Fruit fly (Drosophila melanogaster) whole organism, embryonic: ENCODE data around the gene CG15922.

Source experiments
- Adf1 ChIP-seq: fragments of 200-800 bp; sonication (Bioruptor generic); IDR thresholded peaks from 2 replicates; pipeline ENCODE4 v1.3.6; 2022; ENCODE audit warnings: missing biosample characterization, missing genetic modification characterization
- BEAF-32 ChIP-seq: fragments of 200-800 bp; sonication (Bioruptor generic); optimal IDR thresholded peaks from 3 replicates; lab custom pipeline; 2017; ENCODE audit warnings: missing biosample characterization, missing genetic modification characterization, mild to moderate bottlenecking, moderate library complexity, missing genetic modification reagents
- Bdp1 ChIP-seq: fragments of 200-800 bp; sonication (Bioruptor generic); optimal IDR thresholded peaks from 3 replicates; lab custom pipeline; 2016; ENCODE audit warnings: missing biosample characterization, missing genetic modification characterization
- Bgb ChIP-seq: fragments of 200-800 bp; sonication (Bioruptor generic); IDR thresholded peaks from 2 replicates; pipeline ENCODE4 v1.3.6; 2022; ENCODE audit warnings: missing biosample characterization, missing genetic modification characterization; ENCODE audit not compliant: partially characterized antibody
- CG10267 ChIP-seq: fragments of 200-800 bp; sonication (Bioruptor generic); optimal IDR thresholded peaks from 2 replicates; lab custom pipeline; 2018; ENCODE audit warnings: missing biosample characterization, mild to moderate bottlenecking, missing genetic modification characterization, moderate library complexity
- CG11247 ChIP-seq: fragments of 200-800 bp; sonication (Bioruptor generic); IDR thresholded peaks from 2 replicates; pipeline ENCODE4 v1.3.6; 2022; ENCODE audit warnings: missing biosample characterization, missing genetic modification characterization
- CG11723 ChIP-seq: fragments of 200-800 bp; sonication (Bioruptor generic); optimal IDR thresholded peaks from 2 replicates; lab custom pipeline; 2017; ENCODE audit warnings: missing biosample characterization, mild to moderate bottlenecking, missing genetic modification characterization
- CG12236 ChIP-seq: fragments of 200-800 bp; sonication (Bioruptor generic); optimal IDR thresholded peaks from 2 replicates; lab custom pipeline; 2016; ENCODE audit warnings: missing biosample characterization, missing genetic modification characterization
- CG12391 ChIP-seq: fragments of 200-800 bp; sonication (Bioruptor generic); optimal IDR thresholded peaks from 3 replicates; lab custom pipeline; 2018; ENCODE audit warnings: missing biosample characterization, mild to moderate bottlenecking, missing genetic modification characterization, moderate library complexity
- CG12942 ChIP-seq: fragments of 200-800 bp; sonication (Bioruptor generic); optimal IDR thresholded peaks from 3 replicates; lab custom pipeline; 2016; ENCODE audit warnings: missing biosample characterization, missing genetic modification characterization
- CG14710 ChIP-seq: fragments of 200-800 bp; sonication (Bioruptor generic); optimal IDR thresholded peaks from 3 replicates; lab custom pipeline; 2019; ENCODE audit warnings: missing biosample characterization, mild to moderate bottlenecking, missing genetic modification characterization, moderate library complexity
- CG17612 ChIP-seq: fragments of 200-800 bp; sonication (Bioruptor generic); IDR thresholded peaks from 2 replicates; pipeline ENCODE4 v1.3.6; 2022; ENCODE audit warnings: missing biosample characterization, missing genetic modification characterization
- CG18476 ChIP-seq: fragments of 200-800 bp; sonication (Bioruptor generic); optimal IDR thresholded peaks from 2 replicates; lab custom pipeline; 2016; ENCODE audit warnings: missing biosample characterization, mild to moderate bottlenecking, missing genetic modification characterization
- CG2116 ChIP-seq: fragments of 200-800 bp; sonication (Bioruptor generic); optimal IDR thresholded peaks from 3 replicates; lab custom pipeline; 2018; ENCODE audit warnings: missing biosample characterization, mild to moderate bottlenecking, missing genetic modification characterization
- CG32772 ChIP-seq: fragments of 200-800 bp; sonication (Bioruptor generic); IDR thresholded peaks from 2 replicates; pipeline ENCODE4 v1.3.6; 2022; ENCODE audit warnings: missing biosample characterization, missing genetic modification characterization
- CG3281 ChIP-seq: fragments of 200-800 bp; sonication (Bioruptor generic); optimal IDR thresholded peaks from 3 replicates; lab custom pipeline; 2017; ENCODE audit warnings: missing biosample characterization, mild to moderate bottlenecking, missing genetic modification characterization
- CG34224 ChIP-seq: fragments of 200-800 bp; sonication (Bioruptor generic); IDR thresholded peaks from 3 replicates; pipeline ENCODE4 v1.3.6; 2022; ENCODE audit warnings: missing biosample characterization, missing genetic modification characterization; ENCODE audit not compliant: partially characterized antibody
- CG43689 ChIP-seq: fragments of 200-800 bp; sonication (Bioruptor generic); IDR thresholded peaks from 2 replicates; pipeline ENCODE4 v1.3.6; 2022; ENCODE audit warnings: missing biosample characterization, missing genetic modification characterization
- CG4404 ChIP-seq: fragments of 200-800 bp; sonication (Bioruptor generic); IDR thresholded peaks from 2 replicates; pipeline ENCODE4 v1.3.6; 2022; ENCODE audit warnings: missing biosample characterization, missing genetic modification characterization
- CG4617 ChIP-seq: fragments of 200-800 bp; sonication (Bioruptor generic); optimal IDR thresholded peaks from 3 replicates; lab custom pipeline; 2016; ENCODE audit warnings: missing biosample characterization, missing genetic modification characterization, borderline replicate concordance
- CG4730 ChIP-seq: fragments of 200-800 bp; sonication (Bioruptor generic); IDR thresholded peaks from 2 replicates; pipeline ENCODE4 v1.3.6; 2022; ENCODE audit warnings: missing biosample characterization, missing genetic modification characterization
- CG9609 ChIP-seq: fragments of 200-800 bp; sonication (Bioruptor generic); optimal IDR thresholded peaks from 3 replicates; lab custom pipeline; 2016; ENCODE audit warnings: missing biosample characterization, missing genetic modification characterization
- CG9876 ChIP-seq: fragments of 200-800 bp; sonication (Bioruptor generic); optimal IDR thresholded peaks from 2 replicates; lab custom pipeline; 2016; ENCODE audit warnings: missing biosample characterization, missing genetic modification characterization
- Chrac-16 ChIP-seq: fragments of 200-800 bp; sonication (Bioruptor generic); optimal IDR thresholded peaks from 3 replicates; lab custom pipeline; 2016; ENCODE audit warnings: missing biosample characterization, missing genetic modification characterization
- Dbx ChIP-seq: fragments of 200-800 bp; sonication (Bioruptor generic); IDR thresholded peaks from 3 replicates; pipeline ENCODE4 v1.3.6; 2022; ENCODE audit warnings: missing biosample characterization, missing genetic modification characterization
- Fer2 ChIP-seq: fragments of 200-800 bp; sonication (Bioruptor generic); optimal IDR thresholded peaks from 2 replicates; lab custom pipeline; 2018; ENCODE audit warnings: missing biosample characterization, mild to moderate bottlenecking, missing genetic modification characterization, moderate library complexity
- Fer3 ChIP-seq: fragments of 200-800 bp; sonication (Bioruptor generic); optimal IDR thresholded peaks from 2 replicates; lab custom pipeline; 2018; ENCODE audit warnings: missing biosample characterization, mild to moderate bottlenecking, missing genetic modification characterization, moderate library complexity
- HmgD ChIP-seq: fragments of 200-800 bp; sonication (Bioruptor generic); optimal IDR thresholded peaks from 3 replicates; lab custom pipeline; 2016; ENCODE audit warnings: missing biosample characterization, missing genetic modification characterization
- Hmr ChIP-seq: fragments of 200-800 bp; sonication (Bioruptor generic); optimal IDR thresholded peaks from 3 replicates; lab custom pipeline; 2017; ENCODE audit warnings: mild to moderate bottlenecking, missing biosample characterization, missing genetic modification reagents, missing genetic modification characterization
- Hr39 ChIP-seq: fragments of >200 bp; optimal IDR thresholded peaks from 2 replicates; lab custom pipeline; 2017
- Mes4 ChIP-seq: fragments of 200-800 bp; sonication (Bioruptor generic); optimal IDR thresholded peaks from 2 replicates; lab custom pipeline; 2016; ENCODE audit warnings: missing biosample characterization, missing genetic modification characterization
- Sox100B ChIP-seq: fragments of 200-800 bp; sonication (Bioruptor generic); optimal IDR thresholded peaks from 3 replicates; lab custom pipeline; 2018; ENCODE audit warnings: missing biosample characterization, mild to moderate bottlenecking, missing genetic modification characterization
- Vsx1 ChIP-seq: fragments of 200-800 bp; sonication (Bioruptor generic); optimal IDR thresholded peaks from 2 replicates; lab custom pipeline; 2017; ENCODE audit warnings: missing biosample characterization, mild to moderate bottlenecking, missing genetic modification characterization, missing genetic modification reagents
- amos ChIP-seq: fragments of 200-800 bp; sonication (Bioruptor generic); IDR thresholded peaks from 2 replicates; pipeline ENCODE4 v1.3.6; 2022; ENCODE audit warnings: missing biosample characterization, missing genetic modification characterization; ENCODE audit not compliant: partially characterized antibody
- btn ChIP-seq: fragments of 200-800 bp; sonication (Bioruptor generic); optimal IDR thresholded peaks from 2 replicates; lab custom pipeline; 2016; ENCODE audit warnings: missing biosample characterization, missing genetic modification characterization
- chif ChIP-seq, 2 experiments: fragments of 200-800 bp; sonication (Bioruptor generic); optimal IDR thresholded peaks; 3 replicates each; lab custom pipeline; 2016; ENCODE audit warnings: missing biosample characterization in 2 of 2, missing genetic modification characterization in 2 of 2
- esg ChIP-seq: fragments of 200-800 bp; sonication (Bioruptor generic); conservative IDR thresholded peaks from 2 replicates; pipeline ENCODE4 v1.3.6; 2022; ENCODE audit warnings: missing biosample characterization, missing genetic modification characterization
- ewg ChIP-seq: fragments of 200-800 bp; sonication (Bioruptor generic); optimal IDR thresholded peaks from 3 replicates; lab custom pipeline; 2017; ENCODE audit warnings: mild to moderate bottlenecking, missing biosample characterization, missing genetic modification reagents, missing genetic modification characterization
- fd64A ChIP-seq: fragments of 200-800 bp; sonication (Bioruptor generic); optimal IDR thresholded peaks from 3 replicates; lab custom pipeline; 2018; ENCODE audit warnings: missing biosample characterization, mild to moderate bottlenecking, missing genetic modification characterization
- gsb-n ChIP-seq: fragments of 200-800 bp; sonication (Bioruptor generic); optimal IDR thresholded peaks from 3 replicates; lab custom pipeline; 2018; ENCODE audit warnings: missing biosample characterization, mild to moderate bottlenecking, missing genetic modification characterization
- ham ChIP-seq: fragments of 200-800 bp; sonication (Bioruptor generic); IDR thresholded peaks from 2 replicates; pipeline ENCODE4 v1.3.6; 2022; ENCODE audit warnings: missing biosample characterization, missing genetic modification characterization
- lab ChIP-seq: fragments of 200-800 bp; sonication (Bioruptor generic); optimal IDR thresholded peaks from 3 replicates; lab custom pipeline; 2017; ENCODE audit warnings: missing biosample characterization, missing genetic modification characterization, mild to moderate bottlenecking, moderate library complexity, missing genetic modification reagents
- lbe ChIP-seq: fragments of 200-800 bp; sonication (Bioruptor generic); optimal IDR thresholded peaks from 2 replicates; lab custom pipeline; 2016; ENCODE audit warnings: missing biosample characterization, mild to moderate bottlenecking, missing genetic modification characterization
- luna ChIP-seq: fragments of 200-800 bp; sonication (Bioruptor generic); optimal IDR thresholded peaks from 2 replicates; lab custom pipeline; 2016; ENCODE audit warnings: missing biosample characterization, missing genetic modification characterization
- seq ChIP-seq: fragments of 200-800 bp; sonication (Bioruptor generic); IDR thresholded peaks from 2 replicates; pipeline ENCODE4 v1.3.6; 2022; ENCODE audit warnings: missing biosample characterization, missing genetic modification characterization
- sna ChIP-seq: fragments of 200-800 bp; sonication (Bioruptor generic); IDR thresholded peaks from 2 replicates; pipeline ENCODE4 v1.3.6; 2022; ENCODE audit warnings: missing biosample characterization, missing genetic modification characterization; ENCODE audit not compliant: partially characterized antibody
- sr ChIP-seq: fragments of 200-800 bp; sonication (Bioruptor generic); IDR thresholded peaks from 3 replicates; pipeline ENCODE4 v1.3.6; 2022; ENCODE audit warnings: missing biosample characterization, missing genetic modification characterization
- tap ChIP-seq: fragments of 200-800 bp; optimal IDR thresholded peaks from 3 replicates; lab custom pipeline; 2019; ENCODE audit warnings: missing biosample characterization, mild to moderate bottlenecking, missing genetic modification characterization, moderate library complexity
- tin ChIP-seq: fragments of 200-800 bp; sonication (Bioruptor generic); optimal IDR thresholded peaks from 3 replicates; lab custom pipeline; 2016; ENCODE audit warnings: missing biosample characterization, missing genetic modification characterization
- toy ChIP-seq: fragments of 200-800 bp; sonication (Bioruptor generic); IDR thresholded peaks from 2 replicates; pipeline ENCODE4 v1.3.6; 2022; ENCODE audit warnings: missing biosample characterization, missing genetic modification characterization
- zen2 ChIP-seq: fragments of 200-800 bp; sonication (Bioruptor generic); IDR thresholded peaks from 3 replicates; pipeline ENCODE4 v1.3.6; 2022; ENCODE audit warnings: missing biosample characterization, missing genetic modification characterization; ENCODE audit not compliant: partially characterized antibody

CG15922 gene

dm6 chr3R:20558106-20558489, 2.0 kb downstream of the CG15922 start (continued):
- TF ChIP-seq tap (tag; lab: Kevin White, UChicago) (no peak), sr (GFP tag; lab: Robert Waterston, UW) (no peak), Adf1 (GFP tag; lab: Robert Waterston, UW) (no peak), CG18476 (no peak), Hmr (GFP tag; lab: Kevin White, UChicago) (no peak), CG4404 (GFP tag; lab: Robert Waterston, UW) (no peak), lab (GFP tag; lab: Kevin White, UChicago) (no peak), CG4617 (GFP tag; lab: Kevin White, UChicago) (peak; percentile 57), Bdp1 (GFP tag; lab: Kevin White, UChicago) (no peak), seq (GFP tag; lab: Robert Waterston, UW) (no peak), gsb-n (no peak), lbe (no peak), CG10267 (tag; lab: Kevin White, UChicago) (no peak), CG11247 (GFP tag; lab: Robert Waterston, UW) (peak; percentile 66), Vsx1 (GFP tag; lab: Kevin White, UChicago) (no peak), CG14710 (no peak), CG17612 (GFP tag; lab: Robert Waterston, UW) (no peak), CG34224 (peak; percentile 26; the same call in 2 of the 3 replicates), Hr39 (lab: Kevin White, UChicago) (no peak), ham (GFP tag; lab: Robert Waterston, UW) (no peak), Bgb (GFP tag; lab: Robert Waterston, UW) (peak; percentile 75), CG3281 (GFP tag; lab: Kevin White, UChicago) (no peak), CG12942 (no peak), CG4730 (GFP tag; lab: Robert Waterston, UW) (no peak), zen2 (GFP tag; lab: Robert Waterston, UW) (no peak; the same call in 2 of the 3 replicates), btn (no peak), Fer3 (tag; lab: Kevin White, UChicago) (no peak), sna (GFP tag; lab: Robert Waterston, UW) (no peak), chif (GFP tag; optimal IDR thresholded peaks at IDR 0.05; lab: Kevin White, UChicago) (peak in 1 of 2 experiments; percentile 1), CG9876 (GFP tag; lab: Kevin White, UChicago) (no peak), Mes4 (no peak), HmgD (GFP tag; lab: Kevin White, UChicago) (no peak), tin (GFP tag; lab: Kevin White, UChicago) (no peak), fd64A (GFP tag; lab: Kevin White, UChicago) (no peak), toy (GFP tag; lab: Robert Waterston, UW) (no peak), BEAF-32 (GFP tag; lab: Kevin White, UChicago) (peak; percentile 70), Fer2 (no peak), CG43689 (GFP tag; lab: Robert Waterston, UW) (no peak), CG12391 (tag; lab: Kevin White, UChicago) (no peak), amos (peak; percentile 80), CG12236 (no peak), CG11723 (no peak), CG2116 (GFP tag; lab: Kevin White, UChicago) (peak; percentile 3), Dbx (GFP tag; lab: Robert Waterston, UW) (0 out of 3 replicates have a peak, but pooled peaks have one; percentile 27), Sox100B (GFP tag; lab: Kevin White, UChicago) (peak; percentile 19), luna (GFP tag; lab: Kevin White, UChicago) (peak; percentile 3), ewg (GFP tag; lab: Kevin White, UChicago) (no peak), CG32772 (GFP tag; lab: Robert Waterston, UW) (no peak), esg (GFP tag; lab: Robert Waterston, UW) (no peak), CG9609 (GFP tag; lab: Kevin White, UChicago) (no peak), Chrac-16 (no peak)
